Fruit fly (Drosophila melanogaster): ENCODE data around the gene eIF2beta.
A peak's percentile ranks its signal among the peaks of the same experiment; 100 is the strongest.

eIF2beta gene

DNA sequence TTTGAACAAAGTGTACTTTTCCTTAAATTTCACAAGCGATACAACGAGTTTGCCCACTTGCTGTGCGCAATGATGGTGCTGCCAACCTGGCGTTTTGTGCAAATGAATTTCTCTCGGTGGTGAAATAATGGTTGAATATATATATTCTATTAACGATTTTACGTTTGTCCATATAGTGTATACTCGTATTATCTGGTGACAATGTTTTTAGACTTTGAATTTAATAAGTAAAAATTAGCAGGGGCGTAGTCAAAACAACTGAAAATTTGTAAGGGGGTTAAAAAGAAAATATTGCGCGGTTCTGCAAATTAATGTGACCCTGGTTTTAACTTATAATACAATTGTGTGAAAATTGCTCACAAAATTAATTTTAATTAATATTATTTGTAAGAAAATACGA is 2.6 kb downstream of the eIF2beta start, which contains the start of the genes ver and Gcn5 (continued):
- no peak for TF ChIP-seq Neu2 (GFP tag; optimal IDR thresholded peaks at IDR 0.05; ENCODE audit: borderline replicate concordance)
- TF ChIP-seq CG31365 (tag; optimal IDR thresholded peaks at IDR 0.05), result peak; percentile 65
- TF ChIP-seq ssp (GFP tag; IDR thresholded peaks at IDR 0.05), result peak; percentile 86
- TF ChIP-seq sr (GFP tag; IDR thresholded peaks at IDR 0.05), result peak; percentile 75; the same call in 2 of the 3 replicates
- TF ChIP-seq Hr39 (optimal IDR thresholded peaks at IDR 0.05), result no peak
- TF ChIP-seq Doc2 (GFP tag; IDR thresholded peaks at IDR 0.05), result peak; percentile 53; the same call in 1 of the 2 replicates
- peak; percentile 92 for TF ChIP-seq CG8924 (tag; optimal IDR thresholded peaks at IDR 0.05)
- TF ChIP-seq en (GFP tag; optimal IDR thresholded peaks at IDR 0.05), result peak; percentile 7
- TF ChIP-seq sisA (GFP tag; IDR thresholded peaks at IDR 0.05), result peak; percentile 92
- TF ChIP-seq vfl (GFP tag; optimal IDR thresholded peaks at IDR 0.05), result peak; percentile 82
- TF ChIP-seq CG3995 (GFP tag; optimal IDR thresholded peaks at IDR 0.05), result peak; percentile 66
- TF ChIP-seq CG8281 (tag; optimal IDR thresholded peaks at IDR 0.05), result peak; percentile 74
- TF ChIP-seq jigr1 (GFP tag; IDR thresholded peaks at IDR 0.05), result peak; percentile 86
- TF ChIP-seq gce (GFP tag; IDR thresholded peaks at IDR 0.05), result peak; percentile 90
- TF ChIP-seq CG4730 (GFP tag; IDR thresholded peaks at IDR 0.05), result peak; percentile 91
- TF ChIP-seq NC2α (GFP tag; optimal IDR thresholded peaks at IDR 0.05), result peak; percentile 36
- TF ChIP-seq nom (GFP tag; optimal IDR thresholded peaks at IDR 0.05), result peak; percentile 92
- peak; percentile 90 for TF ChIP-seq CG32767 (GFP tag; IDR thresholded peaks at IDR 0.05)
- peak; percentile 82 for TF ChIP-seq wdn (GFP tag; IDR thresholded peaks at IDR 0.05)
- peak; percentile 92 for TF ChIP-seq bcd (GFP tag; optimal IDR thresholded peaks at IDR 0.05)
- peak; percentile 89 for TF ChIP-seq CG12155 (GFP tag; optimal IDR thresholded peaks at IDR 0.05)
- TF ChIP-seq E2f2 (GFP tag; IDR thresholded peaks at IDR 0.05), result peak; percentile 82
- TF ChIP-seq Ets65A (GFP tag), result peak; percentile 98
- peak; percentile 88 for TF ChIP-seq CG14667 (GFP tag; IDR thresholded peaks at IDR 0.05)
- TF ChIP-seq Ravus (GFP tag; IDR thresholded peaks at IDR 0.05), result peak; percentile 77
- peak; percentile 79 for TF ChIP-seq peb (GFP tag; IDR thresholded peaks at IDR 0.05)
- peak; percentile 86 for TF ChIP-seq CG4820 (GFP tag; optimal IDR thresholded peaks at IDR 0.05)
- TF ChIP-seq ase (GFP tag; IDR thresholded peaks at IDR 0.05), result peak; percentile 91
- TF ChIP-seq ato (GFP tag; IDR thresholded peaks at IDR 0.05; ENCODE audit: partially characterized antibody), result no peak
- peak; percentile 95 for TF ChIP-seq gem (tag; optimal IDR thresholded peaks at IDR 0.05)
- TF ChIP-seq CG17361 (GFP tag; IDR thresholded peaks at IDR 0.05), result peak; percentile 95
- TF ChIP-seq cas (GFP tag; IDR thresholded peaks at IDR 0.05), result peak; percentile 77
- TF ChIP-seq CG6791 (GFP tag; IDR thresholded peaks at IDR 0.05; ENCODE audit: partially characterized antibody), result no peak
- peak; percentile 92 for TF ChIP-seq caup (GFP tag; optimal IDR thresholded peaks at IDR 0.05; ENCODE audit: severe bottlenecking)
- peak; percentile 67 for TF ChIP-seq CG9797 (GFP tag; optimal IDR thresholded peaks at IDR 0.05)
- TF ChIP-seq CG10654 (GFP tag; optimal IDR thresholded peaks at IDR 0.05), result peak; percentile 85
- peak; percentile 80 for TF ChIP-seq CG12071 (GFP tag; optimal IDR thresholded peaks at IDR 0.05)
- TF ChIP-seq tll (GFP tag; optimal IDR thresholded peaks at IDR 0.05), result peak in 1 of 2 experiments; percentile 27
- TF ChIP-seq C15 (GFP tag; IDR thresholded peaks at IDR 0.05), result peak; percentile 87; the same call in 2 of the 3 replicates
- TF ChIP-seq stc (GFP tag; IDR thresholded peaks at IDR 0.05), result peak; percentile 93
- peak; percentile 70 for TF ChIP-seq CG8089 (GFP tag; optimal IDR thresholded peaks at IDR 0.05)
- peak; percentile 21; the same call in 1 of the 2 replicates for TF ChIP-seq Dip2 (GFP tag; IDR thresholded peaks at IDR 0.05)
- peak; percentile 79 for TF ChIP-seq CG8388 (GFP tag; optimal IDR thresholded peaks at IDR 0.05)
- peak; percentile 78; the same call in 1 of the 2 replicates for TF ChIP-seq Poxn (GFP tag; IDR thresholded peaks at IDR 0.05)
- TF ChIP-seq Fer3 (tag; optimal IDR thresholded peaks at IDR 0.05), result peak; percentile 92
- TF ChIP-seq NFAT (GFP tag; IDR thresholded peaks at IDR 0.05), result peak; percentile 91
- peak; percentile 52 for TF ChIP-seq pzg (GFP tag; optimal IDR thresholded peaks at IDR 0.05)
- TF ChIP-seq ATbp (GFP tag; optimal IDR thresholded peaks at IDR 0.05), result peak; percentile 85
- TF ChIP-seq dan (GFP tag; IDR thresholded peaks at IDR 0.05), result peak; percentile 66
- peak; percentile 93 for TF ChIP-seq al (GFP tag; IDR thresholded peaks at IDR 0.05)
- TF ChIP-seq Oaz (GFP tag; IDR thresholded peaks at IDR 0.05), result peak; percentile 78
- TF ChIP-seq CG10321 (GFP tag; IDR thresholded peaks at IDR 0.05), result peak; percentile 72
